Worm (Caenorhabditis elegans) whole organism, L2 larva: Measurements from ENCODE around the gene F32H5.4.

Source experiments
- F13H6.1 ChIP-seq: sonication (generic microtip); optimal IDR thresholded peaks from 2 replicates; lab custom pipeline; 2016; ENCODE audit warnings: missing genetic modification characterization, missing compliant biosample characterization
- R02D3.7 ChIP-seq: fragments of 150-350 bp; optimal IDR thresholded peaks from 2 replicates; lab custom pipeline; 2014; ENCODE audit warnings: missing biosample characterization, missing genetic modification characterization
- Y55F3AM.14 ChIP-seq: fragments of 200-800 bp; sonication (Bioruptor generic); optimal IDR thresholded peaks from 2 replicates; lab custom pipeline; 2018; ENCODE audit warnings: mild to moderate bottlenecking, missing genetic modification characterization, missing compliant biosample characterization
- alr-1 ChIP-seq: fragments of 150-350 bp; optimal IDR thresholded peaks from 2 replicates; lab custom pipeline; 2014; ENCODE audit warnings: missing biosample characterization, missing genetic modification characterization
- aly-2 ChIP-seq: fragments of 150-350 bp; optimal IDR thresholded peaks from 2 replicates; lab custom pipeline; 2014; ENCODE audit warnings: missing biosample characterization, missing genetic modification characterization
- ama-1 ChIP-seq: fragments of 150-350 bp; optimal IDR thresholded peaks from 2 replicates; lab custom pipeline; 2018; ENCODE audit warnings: inconsistent platforms
- blmp-1 ChIP-seq: sonication (generic microtip); optimal IDR thresholded peaks from 2 replicates; lab custom pipeline; 2017; ENCODE audit warnings: missing genetic modification characterization, mild to moderate bottlenecking, missing compliant biosample characterization, antibody characterized with exemption, moderate library complexity; ENCODE audit not compliant: insufficient read depth
- ceh-16 ChIP-seq: fragments of 150-350 bp; optimal IDR thresholded peaks from 2 replicates; lab custom pipeline; 2014; ENCODE audit warnings: missing biosample characterization, missing genetic modification characterization
- ceh-82 ChIP-seq: fragments of 150-350 bp; optimal IDR thresholded peaks from 2 replicates; lab custom pipeline; 2014; ENCODE audit warnings: missing biosample characterization, missing genetic modification characterization
- dmd-4 ChIP-seq: sonication (generic microtip); optimal IDR thresholded peaks from 2 replicates; lab custom pipeline; 2017; ENCODE audit warnings: missing biosample characterization, missing genetic modification characterization
- egl-27 ChIP-seq: sonication (generic microtip); optimal IDR thresholded peaks from 3 replicates; lab custom pipeline; 2017; ENCODE audit warnings: missing biosample characterization, missing genetic modification reagents, missing genetic modification characterization
- elt-1 ChIP-seq: fragments of 150-350 bp; optimal IDR thresholded peaks from 2 replicates; lab custom pipeline; 2014; ENCODE audit warnings: missing biosample characterization, missing genetic modification characterization
- elt-3 ChIP-seq: sonication (generic microtip); optimal IDR thresholded peaks from 2 replicates; lab custom pipeline; 2017; ENCODE audit warnings: missing biosample characterization, missing genetic modification characterization
- fos-1 ChIP-seq: fragments of 150-350 bp; optimal IDR thresholded peaks from 2 replicates; lab custom pipeline; 2014; ENCODE audit warnings: missing biosample characterization, missing genetic modification characterization
- gmeb-1 ChIP-seq: fragments of 150-350 bp; optimal IDR thresholded peaks from 2 replicates; lab custom pipeline; 2014; ENCODE audit warnings: missing biosample characterization, missing genetic modification characterization
- lin-11 ChIP-seq: fragments of 150-350 bp; sonication (generic microtip); optimal IDR thresholded peaks from 2 replicates; lab custom pipeline; 2014; ENCODE audit warnings: missing biosample characterization, missing genetic modification characterization, inconsistent platforms, mixed read lengths
- lin-13 ChIP-seq: fragments of 150-350 bp; optimal IDR thresholded peaks from 2 replicates; lab custom pipeline; 2014; ENCODE audit warnings: missing biosample characterization, missing genetic modification reagents, missing genetic modification characterization
- lin-39 ChIP-seq: fragments of 150-350 bp; optimal IDR thresholded peaks from 2 replicates; lab custom pipeline; 2014; ENCODE audit warnings: missing biosample characterization, missing genetic modification reagents, missing genetic modification characterization
- lsy-2 ChIP-seq, 2 experiments: fragments of 150-350 bp in 1 of 2; sonication (generic microtip) in 1 of 2; optimal IDR thresholded peaks; 2 replicates each; lab custom pipeline; 2014 to 2017; ENCODE audit warnings: missing biosample characterization in 2 of 2, missing genetic modification characterization in 2 of 2
- mab-5 ChIP-seq: fragments of 150-350 bp; optimal IDR thresholded peaks from 2 replicates; lab custom pipeline; 2014; ENCODE audit warnings: missing biosample characterization, missing genetic modification characterization
- mbf-1 ChIP-seq: sonication (generic microtip); optimal IDR thresholded peaks from 2 replicates; lab custom pipeline; 2017; ENCODE audit warnings: missing biosample characterization, missing genetic modification characterization
- mdl-1 ChIP-seq, 2 experiments: fragments of 150-350 bp in 1 of 2; sonication (generic microtip) in 1 of 2; optimal IDR thresholded peaks; 2 replicates each; lab custom pipeline; 2017; ENCODE audit warnings: missing biosample characterization in 2 of 2, missing genetic modification characterization in 2 of 2
- nhr-10 ChIP-seq: sonication (generic microtip); optimal IDR thresholded peaks from 2 replicates; lab custom pipeline; 2017; ENCODE audit warnings: missing biosample characterization, missing genetic modification characterization
- nhr-12 ChIP-seq: fragments of 150-350 bp; optimal IDR thresholded peaks from 2 replicates; lab custom pipeline; 2014; ENCODE audit warnings: missing biosample characterization, missing genetic modification characterization
- nhr-129 ChIP-seq: fragments of 150-350 bp; optimal IDR thresholded peaks from 2 replicates; lab custom pipeline; 2014; ENCODE audit warnings: missing biosample characterization, missing genetic modification characterization
- nhr-21 ChIP-seq: fragments of 150-350 bp; optimal IDR thresholded peaks from 2 replicates; lab custom pipeline; 2014; ENCODE audit warnings: missing biosample characterization, missing genetic modification characterization
- nhr-23 ChIP-seq: fragments of 150-350 bp; optimal IDR thresholded peaks from 2 replicates; lab custom pipeline; 2014; ENCODE audit warnings: missing biosample characterization, missing genetic modification reagents, missing genetic modification characterization
- nhr-25 ChIP-seq: fragments of 150-350 bp; sonication (generic microtip); optimal IDR thresholded peaks from 3 replicates; lab custom pipeline; 2014; ENCODE audit warnings: missing biosample characterization, missing genetic modification characterization
- nhr-6 ChIP-seq: fragments of 150-350 bp; optimal IDR thresholded peaks from 2 replicates; lab custom pipeline; 2014; ENCODE audit warnings: missing biosample characterization, missing genetic modification characterization
- nhr-77 ChIP-seq: fragments of 150-350 bp; optimal IDR thresholded peaks from 2 replicates; lab custom pipeline; 2014; ENCODE audit warnings: missing biosample characterization, missing genetic modification characterization
- peb-1 ChIP-seq: fragments of 150-350 bp; optimal IDR thresholded peaks from 2 replicates; lab custom pipeline; 2014; ENCODE audit warnings: missing biosample characterization, missing genetic modification characterization
- sem-4 ChIP-seq: fragments of 150-350 bp; optimal IDR thresholded peaks from 2 replicates; lab custom pipeline; 2014; ENCODE audit warnings: missing biosample characterization, missing genetic modification reagents, missing genetic modification characterization
- skn-1 ChIP-seq: sonication (generic microtip); optimal IDR thresholded peaks from 2 replicates; lab custom pipeline; 2017; ENCODE audit warnings: missing biosample characterization, missing genetic modification characterization
- sma-3 ChIP-seq: sonication (generic microtip); optimal IDR thresholded peaks from 2 replicates; lab custom pipeline; 2016; ENCODE audit warnings: missing genetic modification reagents, missing genetic modification characterization, missing compliant biosample characterization
- sma-9 ChIP-seq, 2 experiments: fragments of 150-350 bp in 1 of 2; sonication (generic microtip) in 1 of 2; optimal IDR thresholded peaks; 2 replicates each; lab custom pipeline; 2014 to 2016; ENCODE audit warnings: missing genetic modification characterization in 2 of 2, mild to moderate bottlenecking in 1 of 2, missing biosample characterization in 1 of 2, missing compliant biosample characterization in 1 of 2, missing genetic modification reagents in 1 of 2, moderate library complexity in 1 of 2
- snpc-4 ChIP-seq: fragments of 150-350 bp; optimal IDR thresholded peaks from 2 replicates; lab custom pipeline; 2014; ENCODE audit warnings: missing biosample characterization, missing genetic modification characterization
- unc-55 ChIP-seq: fragments of 150-350 bp; sonication (generic microtip); optimal IDR thresholded peaks from 3 replicates; lab custom pipeline; 2014; ENCODE audit warnings: missing biosample characterization, missing genetic modification reagents, missing genetic modification characterization
- unc-62 ChIP-seq: fragments of 150-350 bp; optimal IDR thresholded peaks from 2 replicates; lab custom pipeline; 2014; ENCODE audit warnings: missing biosample characterization, missing genetic modification reagents, missing genetic modification characterization
- zag-1 ChIP-seq: fragments of 150-350 bp; optimal IDR thresholded peaks from 2 replicates; lab custom pipeline; 2014; ENCODE audit warnings: missing biosample characterization, missing genetic modification characterization
- ztf-1 ChIP-seq: fragments of 200-800 bp; sonication (Bioruptor generic); conservative IDR thresholded peaks from 2 replicates; pipeline ENCODE4 v1.3.6; 2022; ENCODE audit warnings: missing genetic modification characterization, missing compliant biosample characterization
- ztf-4 ChIP-seq: fragments of 150-350 bp; optimal IDR thresholded peaks from 2 replicates; lab custom pipeline; 2014; ENCODE audit warnings: missing biosample characterization, missing genetic modification characterization

The F32H5.4 gene

ce11 chrV:13330919-13331318, 29.4 kb upstream of the F32H5.4 start, which contains the start of gene nhr-129:
TSS of gene nhr-129 (minus strand) at chrV:13331019.
- TF ChIP-seq sem-4 (tag; lab: Kevin White, UChicago) = no peak
- TF ChIP-seq nhr-10 = no peak
- TF ChIP-seq nhr-129 (tag; lab: Kevin White, UChicago) = no peak
- no peak for TF ChIP-seq blmp-1
- TF ChIP-seq ceh-16 (tag; lab: Kevin White, UChicago) = no peak
- TF ChIP-seq F13H6.1 = no peak
- no peak for TF ChIP-seq snpc-4 (tag; lab: Kevin White, UChicago)
- no peak for TF ChIP-seq ama-1 (lab: Kevin White, UChicago)
- no peak for TF ChIP-seq ztf-1 (GFP tag; lab: Robert Waterston, UW)
- TF ChIP-seq nhr-23 (tag; lab: Kevin White, UChicago) = no peak
- TF ChIP-seq aly-2 (tag; lab: Kevin White, UChicago) = no peak
- no peak for TF ChIP-seq mbf-1 (tag; lab: Kevin White, UChicago)
- TF ChIP-seq gmeb-1 = no peak
- TF ChIP-seq skn-1 (tag; lab: Kevin White, UChicago) = no peak
- no peak for TF ChIP-seq nhr-12
- no peak for TF ChIP-seq sma-3 (GFP tag; lab: Kevin White, UChicago)
- TF ChIP-seq, all 48 proteins: peak for 0

DNA sequence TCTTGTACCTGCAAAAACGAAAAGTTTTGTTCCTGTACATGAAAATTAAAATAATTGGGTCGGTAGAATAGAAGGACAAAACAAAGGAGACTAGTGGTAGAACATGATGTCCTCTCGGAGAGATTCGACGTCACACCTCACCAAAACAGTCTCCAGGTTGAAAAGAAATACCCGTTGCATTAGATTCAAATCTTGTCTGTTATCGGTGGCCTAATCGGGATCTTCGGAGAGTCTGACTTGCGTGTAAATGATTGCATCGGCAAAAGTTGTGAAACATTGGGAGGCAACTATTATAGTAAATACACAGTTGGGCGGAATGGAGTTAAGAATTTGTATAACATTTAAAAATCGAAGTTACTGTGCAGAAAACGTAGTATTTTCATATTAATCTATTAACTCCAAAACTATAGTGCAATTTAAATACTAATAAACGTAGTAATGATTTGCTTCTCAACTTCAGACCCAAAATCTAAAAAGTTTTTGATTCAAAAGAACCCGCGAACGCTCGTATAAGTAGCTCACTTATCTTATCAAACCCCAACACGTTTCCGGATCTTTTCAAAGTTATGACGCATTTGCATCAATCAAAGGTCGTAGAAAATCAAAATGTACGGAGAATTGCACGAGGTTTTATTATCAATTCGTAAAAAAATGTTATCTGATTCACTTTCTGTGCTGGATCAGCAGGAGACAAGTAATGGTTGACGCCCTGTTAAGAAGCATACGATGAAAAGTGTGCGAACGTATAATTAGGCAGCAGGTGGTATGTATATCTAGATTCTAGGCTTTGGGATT, 26.8 kb upstream of the F32H5.4 start, which contains the start of gene nhr-168:
nhr-168 (minus strand) TSS at position 486 of the 795 bp plus-strand sequence.
- TF ChIP-seq lin-39 (tag; lab: Kevin White, UChicago) (no peak), R02D3.7 (tag; lab: Kevin White, UChicago) (no peak), nhr-6 (no peak), gmeb-1 (no peak), nhr-12 (no peak), nhr-77 (tag; lab: Kevin White, UChicago) (no peak), ztf-1 (GFP tag; lab: Robert Waterston, UW) (no peak), sma-9 (GFP tag; optimal IDR thresholded peaks at IDR 0.05; lab: Kevin White, UChicago) (peak; percentile 80), sma-9 (tag; optimal IDR thresholded peaks at IDR 0.05; lab: Kevin White, UChicago) (no peak), peb-1 (no peak), dmd-4 (tag; lab: Kevin White, UChicago) (no peak), lin-11 (no peak), mdl-1 (tag; optimal IDR thresholded peaks at IDR 0.05; lab: Kevin White, UChicago) (no peak), elt-1 (tag; lab: Kevin White, UChicago) (peak; percentile 92), alr-1 (tag; lab: Kevin White, UChicago) (no peak), ceh-82 (tag; lab: Kevin White, UChicago) (no peak), skn-1 (tag; lab: Kevin White, UChicago) (no peak), nhr-25 (tag; lab: Kevin White, UChicago) (no peak), aly-2 (tag; lab: Kevin White, UChicago) (no peak), ceh-16 (tag; lab: Kevin White, UChicago) (peak; percentile 66), unc-55 (GFP tag; lab: Kevin White, UChicago) (no peak), mab-5 (tag; lab: Kevin White, UChicago) (no peak), elt-3 (tag; lab: Kevin White, UChicago) (no peak), nhr-10 (no peak), ama-1 (lab: Kevin White, UChicago) (no peak), F13H6.1 (no peak), egl-27 (tag; lab: Kevin White, UChicago) (no peak), ztf-4 (tag; lab: Kevin White, UChicago) (no peak), blmp-1 (no peak), lsy-2 (tag; optimal IDR thresholded peaks at IDR 0.05; lab: Kevin White, UChicago) (no peak), nhr-23 (tag; lab: Kevin White, UChicago) (peak; percentile 80), zag-1 (tag; lab: Kevin White, UChicago) (no peak), fos-1 (tag; lab: Kevin White, UChicago) (peak; percentile 65), lin-13 (GFP tag; lab: Kevin White, UChicago) (no peak), Y55F3AM.14 (GFP tag; lab: Kevin White, UChicago) (no peak), unc-62 (GFP tag; lab: Kevin White, UChicago) (no peak), snpc-4 (tag; lab: Kevin White, UChicago) (no peak), nhr-21 (tag; lab: Kevin White, UChicago) (no peak), mbf-1 (tag; lab: Kevin White, UChicago) (no peak)
